Fruit fly (Drosophila melanogaster) whole organism, wandering third instar larva: Measurements from ENCODE around the gene Dlip1.

Experiments used
- Abd-B ChIP-seq: fragments of >200 bp; optimal IDR thresholded peaks from 2 replicates; lab custom pipeline; 2017; ENCODE audit warnings: missing biosample characterization, missing genetic modification characterization
- CG32264 ChIP-seq: fragments of 200-800 bp; sonication (Bioruptor generic); optimal IDR thresholded peaks from 2 replicates; lab custom pipeline; 2016; ENCODE audit warnings: missing biosample characterization, missing genetic modification characterization
- CG9705 ChIP-seq: fragments of 200-800 bp; sonication (Bioruptor generic); optimal IDR thresholded peaks from 2 replicates; lab custom pipeline; 2018; ENCODE audit warnings: missing biosample characterization, mild to moderate bottlenecking, missing genetic modification characterization
- CrebA ChIP-seq: fragments of 200-800 bp; sonication (Bioruptor generic); optimal IDR thresholded peaks from 2 replicates; lab custom pipeline; 2016; ENCODE audit warnings: missing biosample characterization, mild to moderate bottlenecking, missing genetic modification characterization, borderline replicate concordance
- Dfd ChIP-seq: fragments of >200 bp; optimal IDR thresholded peaks from 2 replicates; lab custom pipeline; 2017; ENCODE audit warnings: missing biosample characterization, missing genetic modification characterization
- Dif ChIP-seq: fragments of 200-275, 200-300 bp; sonication (Bioruptor generic); optimal IDR thresholded peaks from 2 replicates; lab custom pipeline; 2018; ENCODE audit warnings: missing biosample characterization, missing genetic modification characterization; ENCODE audit not compliant: partially characterized antibody
- GATAd ChIP-seq: sonication (Bioruptor generic); optimal IDR thresholded peaks from 2 replicates; lab custom pipeline; 2016; ENCODE audit warnings: missing biosample characterization, missing genetic modification characterization
- HLH106 ChIP-seq: fragments of 200-800 bp; optimal IDR thresholded peaks from 3 replicates; lab custom pipeline; 2019; ENCODE audit warnings: missing biosample characterization, mild to moderate bottlenecking, missing genetic modification characterization, moderate library complexity
- Hnf4 ChIP-seq: fragments of 200-800 bp; sonication (Bioruptor generic); optimal IDR thresholded peaks from 2 replicates; lab custom pipeline; 2016; ENCODE audit warnings: missing biosample characterization, mild to moderate bottlenecking, missing genetic modification characterization
- Hr78 ChIP-seq: fragments of >200 bp; optimal IDR thresholded peaks from 2 replicates; lab custom pipeline; 2017; ENCODE audit warnings: missing biosample characterization, missing genetic modification characterization
- Hr83 ChIP-seq: fragments of 200-300 bp; sonication (Bioruptor generic); optimal IDR thresholded peaks from 2 replicates; lab custom pipeline; 2016; ENCODE audit warnings: missing biosample characterization, mild to moderate bottlenecking, missing genetic modification characterization, moderate library complexity; ENCODE audit not compliant: poor library complexity, severe bottlenecking
- Jra ChIP-seq: sonication (Bioruptor generic); optimal IDR thresholded peaks from 2 replicates; lab custom pipeline; 2016; ENCODE audit warnings: missing biosample characterization, missing genetic modification characterization
- Mio ChIP-seq: sonication (Bioruptor generic); optimal IDR thresholded peaks from 2 replicates; lab custom pipeline; 2016; ENCODE audit warnings: missing biosample characterization, missing genetic modification characterization
- Myc ChIP-seq: fragments of >200 bp; optimal IDR thresholded peaks from 2 replicates; lab custom pipeline; 2017
- N ChIP-seq: fragments of >200 bp; optimal IDR thresholded peaks from 2 replicates; lab custom pipeline; 2018; ENCODE audit warnings: missing biosample characterization, missing external identifiers, missing genetic modification characterization
- OdsH ChIP-seq: fragments of 200-800 bp; sonication (Bioruptor generic); optimal IDR thresholded peaks from 2 replicates; lab custom pipeline; 2016; ENCODE audit warnings: missing biosample characterization, mild to moderate bottlenecking, missing genetic modification characterization
- Rel ChIP-seq, 2 experiments: fragments of 200-800 bp; sonication (Bioruptor generic) in 1 of 2; optimal IDR thresholded peaks; 2 replicates in 1 of 2; 3 replicates in 1 of 2; lab custom pipeline; 2016 to 2019; ENCODE audit warnings: mild to moderate bottlenecking in 2 of 2, missing biosample characterization in 2 of 2, missing genetic modification characterization in 2 of 2, moderate library complexity in 1 of 2
- Sp1 ChIP-seq: fragments of 200-800 bp; sonication (Bioruptor generic); optimal IDR thresholded peaks from 3 replicates; lab custom pipeline; 2019; ENCODE audit warnings: missing biosample characterization, mild to moderate bottlenecking, missing genetic modification characterization, moderate library complexity
- Vsx2 ChIP-seq: fragments of 200-300, 225-300 bp; sonication (Bioruptor generic); optimal IDR thresholded peaks from 2 replicates; lab custom pipeline; 2018; ENCODE audit warnings: missing biosample characterization, missing genetic modification characterization; ENCODE audit not compliant: partially characterized antibody
- br ChIP-seq: fragments of 200-800 bp; sonication (Bioruptor generic); optimal IDR thresholded peaks from 2 replicates; lab custom pipeline; 2016; ENCODE audit warnings: missing biosample characterization, missing genetic modification characterization
- brk ChIP-seq: fragments of 200-800 bp; sonication (Bioruptor generic); optimal IDR thresholded peaks from 2 replicates; lab custom pipeline; 2016; ENCODE audit warnings: missing biosample characterization, mild to moderate bottlenecking, missing genetic modification characterization
- dl ChIP-seq, 2 experiments: fragments of 175-275, 200-275 bp in 1 of 2; fragments of 200-275 bp in 1 of 2; sonication (Bioruptor generic); optimal IDR thresholded peaks; lab custom pipeline; 2018; ENCODE audit warnings: mild to moderate bottlenecking in 2 of 2, missing biosample characterization in 2 of 2, missing genetic modification characterization in 2 of 2, moderate library complexity in 2 of 2; ENCODE audit not compliant: partially characterized antibody in 2 of 2, insufficient read depth in 1 of 2
- dmrt93B ChIP-seq: fragments of 200-800 bp; sonication (Bioruptor generic); optimal IDR thresholded peaks from 2 replicates; lab custom pipeline; 2018; ENCODE audit warnings: missing biosample characterization, mild to moderate bottlenecking, missing genetic modification characterization
- dsf ChIP-seq: sonication (Bioruptor generic); optimal IDR thresholded peaks from 2 replicates; lab custom pipeline; 2016; ENCODE audit warnings: missing biosample characterization, missing genetic modification characterization, borderline replicate concordance
- ey ChIP-seq: fragments of 200-800 bp; sonication (Bioruptor generic); optimal IDR thresholded peaks from 2 replicates; lab custom pipeline; 2016; ENCODE audit warnings: missing biosample characterization, missing genetic modification characterization
- foxo ChIP-seq, 2 experiments: fragments of 200-800 bp; sonication (Bioruptor generic); optimal IDR thresholded peaks; 2 replicates in 1 of 2; 3 replicates in 1 of 2; lab custom pipeline; 2016 to 2017; ENCODE audit warnings: missing biosample characterization in 2 of 2, missing genetic modification characterization in 2 of 2
- fru ChIP-seq: fragments of 200-800 bp; sonication (Bioruptor generic); optimal IDR thresholded peaks from 3 replicates; lab custom pipeline; 2016; ENCODE audit warnings: missing biosample characterization, mild to moderate bottlenecking, missing genetic modification characterization
- h ChIP-seq: fragments of 200-800 bp; sonication (Bioruptor generic); optimal IDR thresholded peaks from 3 replicates; lab custom pipeline; 2016; ENCODE audit warnings: missing biosample characterization, mild to moderate bottlenecking, missing genetic modification characterization
- jim ChIP-seq: fragments of 175-275, 200-325 bp; sonication (Bioruptor generic); optimal IDR thresholded peaks from 2 replicates; lab custom pipeline; 2016; ENCODE audit warnings: missing biosample characterization, mild to moderate bottlenecking, missing genetic modification characterization
- lola ChIP-seq: fragments of >200 bp; optimal IDR thresholded peaks from 2 replicates; lab custom pipeline; 2017; ENCODE audit warnings: missing biosample characterization, missing genetic modification characterization
- pan ChIP-seq: fragments of >200 bp; optimal IDR thresholded peaks from 2 replicates; lab custom pipeline; 2017
- psq ChIP-seq: fragments of 200-800 bp; sonication (Bioruptor generic); optimal IDR thresholded peaks from 3 replicates; lab custom pipeline; 2017; ENCODE audit warnings: missing biosample characterization, mild to moderate bottlenecking, missing genetic modification characterization, moderate library complexity
- rgr ChIP-seq: fragments of 200-800 bp; sonication (Bioruptor generic); optimal IDR thresholded peaks from 3 replicates; lab custom pipeline; 2016; ENCODE audit warnings: missing biosample characterization, mild to moderate bottlenecking, missing genetic modification characterization
- sage ChIP-seq: fragments of 200-800 bp; sonication (Bioruptor generic); optimal IDR thresholded peaks from 2 replicates; lab custom pipeline; 2016; ENCODE audit warnings: missing biosample characterization, mild to moderate bottlenecking, missing genetic modification characterization
- sv ChIP-seq: fragments of 200-800 bp; sonication (Bioruptor generic); optimal IDR thresholded peaks from 3 replicates; lab custom pipeline; 2016; ENCODE audit warnings: missing biosample characterization, missing genetic modification characterization
- tai ChIP-seq: sonication (Bioruptor generic); optimal IDR thresholded peaks from 2 replicates; lab custom pipeline; 2016; ENCODE audit warnings: missing biosample characterization, missing genetic modification characterization
- usp ChIP-seq: fragments of >200 bp; optimal IDR thresholded peaks from 2 replicates; lab custom pipeline; 2017; ENCODE audit warnings: missing biosample characterization, missing genetic modification characterization
- woc ChIP-seq: sonication (Bioruptor generic); optimal IDR thresholded peaks from 2 replicates; lab custom pipeline; 2016; ENCODE audit warnings: missing biosample characterization, mild to moderate bottlenecking, missing genetic modification characterization

Dlip1 gene

dm6 chrX:9134922-9135453 lies 23.4 kb upstream of the Dlip1 start, which contains the start of gene fend:
TSS of gene fend (minus strand) at chrX:9135099.
- TF ChIP-seq HLH106 (peak; percentile 18), CrebA (no peak), Sp1 (peak; percentile 41), CG9705 (GFP tag; lab: Kevin White, UChicago) (peak; percentile 32), dl (GFP tag; optimal IDR thresholded peaks at IDR 0.05; lab: Kevin White, UChicago; ENCODE audit: insufficient read depth in 1 of 2, partially characterized antibody in 2 of 2) (no peak), pan (lab: Kevin White, UChicago) (no peak), usp (GFP tag; lab: Kevin White, UChicago) (no peak), Dfd (GFP tag; lab: Kevin White, UChicago) (no peak), Abd-B (GFP tag; lab: Kevin White, UChicago) (no peak), N (no peak), Rel (GFP tag; optimal IDR thresholded peaks at IDR 0.05; lab: Kevin White, UChicago) (no peak), Rel (tag; optimal IDR thresholded peaks at IDR 0.05; lab: Kevin White, UChicago) (no peak), Hr78 (GFP tag; lab: Kevin White, UChicago) (no peak), Dif (GFP tag; lab: Kevin White, UChicago) (no peak), Hnf4 (GFP tag; lab: Kevin White, UChicago) (no peak), brk (GFP tag; lab: Kevin White, UChicago) (peak; percentile 17), h (GFP tag; lab: Kevin White, UChicago) (peak; percentile 27), lola (GFP tag; lab: Kevin White, UChicago) (no peak), sv (GFP tag; lab: Kevin White, UChicago) (no peak), foxo (GFP tag; optimal IDR thresholded peaks at IDR 0.05; lab: Kevin White, UChicago) (peak in 1 of 2 experiments; percentile 15), Jra (GFP tag; lab: Kevin White, UChicago) (no peak), tai (GFP tag; lab: Kevin White, UChicago) (no peak), CG32264 (GFP tag; lab: Kevin White, UChicago) (no peak), sage (no peak), dsf (GFP tag; lab: Kevin White, UChicago) (no peak), Vsx2 (GFP tag; lab: Kevin White, UChicago) (no peak), Hr83 (GFP tag; lab: Kevin White, UChicago) (no peak), dmrt93B (GFP tag; lab: Kevin White, UChicago) (no peak), psq (GFP tag; lab: Kevin White, UChicago) (peak; percentile 28), rgr (GFP tag; lab: Kevin White, UChicago) (peak; percentile 26), Myc (peak; percentile 92), fru (GFP tag; lab: Kevin White, UChicago) (peak; percentile 22), br (GFP tag; lab: Kevin White, UChicago) (no peak), woc (peak; percentile 76), jim (GFP tag; lab: Kevin White, UChicago) (no peak), ey (GFP tag; lab: Kevin White, UChicago) (no peak), OdsH (no peak), GATAd (GFP tag; lab: Kevin White, UChicago) (no peak), Mio (GFP tag; lab: Kevin White, UChicago) (no peak)
- TF ChIP-seq, all 38 proteins: peak for 11

dm6 chrX:9136776-9137550 lies 21.5 kb upstream of the Dlip1 start:
- no peak for TF ChIP-seq Jra (GFP tag; lab: Kevin White, UChicago)
- TF ChIP-seq woc = no peak
